Fruit fly (Drosophila melanogaster): ENCODE data around the gene Paris.

dm6 chr2L:4444457-4444856 is 19.0 kb upstream of the Paris start, which contains the start of the genes morgue and Elp3:
- no peak for TF ChIP-seq psq (optimal IDR thresholded peaks at IDR 0.05)
- TF ChIP-seq ttk (optimal IDR thresholded peaks at IDR 0.05): no peak
- no peak for TF ChIP-seq h (optimal IDR thresholded peaks at IDR 0.05)
- no peak for TF ChIP-seq Sin3A (optimal IDR thresholded peaks at IDR 0.05)
- TF ChIP-seq insv (optimal IDR thresholded peaks at IDR 0.05): no peak
